Worm (Caenorhabditis elegans) whole organism, late embryonic: ENCODE measurements around the gene asp-15.

Experiments
- C08G9.2 ChIP-seq: sonication (generic microtip); optimal IDR thresholded peaks from 2 replicates; lab custom pipeline; 2016; ENCODE audit warnings: mild to moderate bottlenecking, missing genetic modification characterization, moderate library complexity, missing compliant biosample characterization
- C38D4.7 ChIP-seq: fragments of 200-800 bp; sonication (Bioruptor generic); optimal IDR thresholded peaks from 2 replicates; lab custom pipeline; 2018; ENCODE audit warnings: mild to moderate bottlenecking, missing genetic modification characterization, moderate library complexity, missing compliant biosample characterization
- F13H6.1 ChIP-seq: sonication (generic microtip); optimal IDR thresholded peaks from 2 replicates; lab custom pipeline; 2016; ENCODE audit warnings: missing genetic modification characterization, missing compliant biosample characterization
- K09A11.1 ChIP-seq: sonication (generic microtip); optimal IDR thresholded peaks from 2 replicates; lab custom pipeline; 2017; ENCODE audit warnings: antibody characterized with exemption, mild to moderate bottlenecking, missing genetic modification characterization, missing compliant biosample characterization; ENCODE audit not compliant: insufficient read depth
- Y22D7AL.16 ChIP-seq: sonication (generic microtip); optimal IDR thresholded peaks from 2 replicates; lab custom pipeline; 2016; ENCODE audit warnings: missing genetic modification characterization, missing compliant biosample characterization
- ceh-45 ChIP-seq: fragments of 200-800 bp; sonication (Bioruptor generic); IDR thresholded peaks from 2 replicates; pipeline ENCODE4 v1.3.6; 2022; ENCODE audit warnings: missing genetic modification reagents, missing genetic modification characterization, missing compliant biosample characterization
- ceh-48 ChIP-seq: sonication (generic microtip); optimal IDR thresholded peaks from 2 replicates; lab custom pipeline; 2016; ENCODE audit warnings: missing genetic modification characterization, inconsistent platforms, missing compliant biosample characterization
- ceh-6 ChIP-seq: fragments of 200-800 bp; sonication (Bioruptor generic); optimal IDR thresholded peaks from 2 replicates; lab custom pipeline; 2018; ENCODE audit warnings: mild to moderate bottlenecking, missing genetic modification characterization, missing compliant biosample characterization
- che-1 ChIP-seq: sonication (generic microtip); optimal IDR thresholded peaks from 2 replicates; lab custom pipeline; 2016; ENCODE audit warnings: mild to moderate bottlenecking, missing genetic modification characterization, missing compliant biosample characterization
- dve-1 ChIP-seq: sonication (generic microtip); optimal IDR thresholded peaks from 2 replicates; lab custom pipeline; 2017; ENCODE audit warnings: antibody characterized with exemption, mild to moderate bottlenecking, missing genetic modification characterization, missing compliant biosample characterization
- elt-4 ChIP-seq: sonication (generic microtip); optimal IDR thresholded peaks from 2 replicates; lab custom pipeline; 2016; ENCODE audit warnings: missing genetic modification characterization, missing compliant biosample characterization
- fkh-10 ChIP-seq: fragments of 150-350 bp; optimal IDR thresholded peaks from 2 replicates; lab custom pipeline; 2014; ENCODE audit warnings: missing biosample characterization, missing genetic modification reagents, missing genetic modification characterization
- fkh-6 ChIP-seq: sonication (generic microtip); optimal IDR thresholded peaks from 2 replicates; lab custom pipeline; 2016; ENCODE audit warnings: missing genetic modification characterization, missing compliant biosample characterization
- gmeb-2 ChIP-seq: sonication (generic microtip); optimal IDR thresholded peaks from 2 replicates; lab custom pipeline; 2016; ENCODE audit warnings: missing genetic modification characterization, inconsistent platforms, missing compliant biosample characterization
- hlh-13 ChIP-seq: fragments of 200-800 bp; sonication (Bioruptor generic); optimal IDR thresholded peaks from 2 replicates; lab custom pipeline; 2018; ENCODE audit warnings: mild to moderate bottlenecking, missing genetic modification characterization, missing compliant biosample characterization
- hlh-15 ChIP-seq: sonication (generic microtip); optimal IDR thresholded peaks from 2 replicates; lab custom pipeline; 2016; ENCODE audit warnings: missing genetic modification characterization, missing compliant biosample characterization
- mec-3 ChIP-seq: sonication (generic microtip); optimal IDR thresholded peaks from 2 replicates; lab custom pipeline; 2016; ENCODE audit warnings: borderline replicate concordance, missing genetic modification characterization, missing compliant biosample characterization
- odd-2 ChIP-seq: sonication (generic microtip); optimal IDR thresholded peaks from 2 replicates; lab custom pipeline; 2017; ENCODE audit warnings: antibody characterized with exemption, mild to moderate bottlenecking, missing genetic modification characterization, missing compliant biosample characterization
- pat-9 ChIP-seq: fragments of 200-800 bp; sonication (Bioruptor generic); optimal IDR thresholded peaks from 2 replicates; lab custom pipeline; 2018; ENCODE audit warnings: mild to moderate bottlenecking, missing genetic modification characterization, moderate library complexity, missing compliant biosample characterization
- pha-2 ChIP-seq: sonication (generic microtip); optimal IDR thresholded peaks from 2 replicates; lab custom pipeline; 2017; ENCODE audit warnings: mild to moderate bottlenecking, missing genetic modification characterization, missing compliant biosample characterization
- ref-2 ChIP-seq: sonication (generic microtip); optimal IDR thresholded peaks from 2 replicates; lab custom pipeline; 2016; ENCODE audit warnings: missing genetic modification characterization, missing compliant biosample characterization
- sdc-2 ChIP-seq: sonication (generic microtip); optimal IDR thresholded peaks from 2 replicates; lab custom pipeline; 2016; ENCODE audit warnings: missing genotype, missing genetic modification characterization, missing compliant biosample characterization
- sox-2 ChIP-seq: fragments of 200-800 bp; sonication (Bioruptor generic); IDR thresholded peaks from 2 replicates; pipeline ENCODE4 v1.3.6; 2022; ENCODE audit warnings: missing genetic modification reagents, missing genetic modification characterization, missing compliant biosample characterization
- sox-4 ChIP-seq: sonication (generic microtip); optimal IDR thresholded peaks from 2 replicates; lab custom pipeline; 2017; ENCODE audit warnings: mild to moderate bottlenecking, missing genetic modification characterization, inconsistent platforms, missing compliant biosample characterization
- syd-9 ChIP-seq: sonication (generic microtip); optimal IDR thresholded peaks from 2 replicates; lab custom pipeline; 2016; ENCODE audit warnings: mild to moderate bottlenecking, missing genetic modification characterization, moderate library complexity, missing compliant biosample characterization
- tbx-7 ChIP-seq: sonication (generic microtip); optimal IDR thresholded peaks from 2 replicates; lab custom pipeline; 2016; ENCODE audit warnings: missing genotype, missing genetic modification characterization, missing compliant biosample characterization
- ttx-3 ChIP-seq: sonication (generic microtip); optimal IDR thresholded peaks from 2 replicates; lab custom pipeline; 2016; ENCODE audit warnings: missing genetic modification reagents, missing genetic modification characterization, missing compliant biosample characterization
- unc-55 ChIP-seq: sonication (generic microtip); optimal IDR thresholded peaks from 2 replicates; lab custom pipeline; 2017; ENCODE audit warnings: missing biosample characterization, missing genetic modification reagents, missing genetic modification characterization
- zip-5 ChIP-seq: sonication (generic microtip); optimal IDR thresholded peaks from 2 replicates; lab custom pipeline; 2016; ENCODE audit warnings: missing genetic modification characterization, missing compliant biosample characterization
- ztf-16 ChIP-seq: sonication (generic microtip); optimal IDR thresholded peaks from 2 replicates; lab custom pipeline; 2017; ENCODE audit warnings: missing genetic modification characterization, missing compliant biosample characterization

Gene asp-15

ce11 chrV:19049140-19050092 lies 4.8 kb upstream of the asp-15 start:
- TF ChIP-seq gmeb-2 (tag; lab: Kevin White, UChicago) = no peak
- no peak for TF ChIP-seq che-1 (tag; lab: Kevin White, UChicago)
- TF ChIP-seq hlh-15 (tag; lab: Kevin White, UChicago) = no peak
- TF ChIP-seq ceh-45 = no peak
- TF ChIP-seq hlh-13 (GFP tag; lab: Kevin White, UChicago) = no peak
- TF ChIP-seq sdc-2 (tag; lab: Kevin White, UChicago) = no peak
- no peak for TF ChIP-seq F13H6.1
- TF ChIP-seq ceh-6 (GFP tag; lab: Kevin White, UChicago) = no peak
- no peak for TF ChIP-seq pat-9 (tag; lab: Kevin White, UChicago)

ce11 chrV:19047442-19047841 lies 2.8 kb upstream of the asp-15 start:
- no peak for TF ChIP-seq K09A11.1

- TF ChIP-seq elt-4 (peak; percentile 18), ceh-6 (GFP tag; lab: Kevin White, UChicago) (no peak), tbx-7 (tag; lab: Kevin White, UChicago) (no peak), zip-5 (tag; lab: Kevin White, UChicago) (no peak), C38D4.7 (no peak), Y22D7AL.16 (tag; lab: Kevin White, UChicago) (no peak)
Measured at ce11 chrV:19042256-19042655, 2.4 kb downstream of the asp-15 start, which contains the start of gene asp-16. Gene asp-16, minus strand, starts transcription at chrV:19042605.

ce11 chrV:19037222-19037621 lies 7.4 kb downstream of the asp-15 start, which contains the start of gene asp-17:
Gene asp-17, minus strand, starts transcription at chrV:19037322.
- TF ChIP-seq ceh-45 = no peak
- no peak for TF ChIP-seq odd-2 (tag; lab: Kevin White, UChicago)
- no peak for TF ChIP-seq K09A11.1
- no peak for TF ChIP-seq sox-4 (tag; lab: Kevin White, UChicago)
- no peak for TF ChIP-seq ztf-16 (tag; lab: Kevin White, UChicago)
- no peak for TF ChIP-seq C38D4.7
- TF ChIP-seq ttx-3 (tag; lab: Kevin White, UChicago) = no peak
- no peak for TF ChIP-seq ref-2
- no peak for TF ChIP-seq fkh-6
- no peak for TF ChIP-seq tbx-7 (tag; lab: Kevin White, UChicago)
- TF ChIP-seq fkh-10 (GFP tag; lab: Kevin White, UChicago) = no peak
- no peak for TF ChIP-seq ceh-6 (GFP tag; lab: Kevin White, UChicago)
- no peak for TF ChIP-seq mec-3 (tag; lab: Kevin White, UChicago)
- no peak for TF ChIP-seq sdc-2 (tag; lab: Kevin White, UChicago)
- no peak for TF ChIP-seq unc-55 (GFP tag; lab: Kevin White, UChicago)
- no peak for TF ChIP-seq C08G9.2
- no peak for TF ChIP-seq pha-2 (tag; lab: Kevin White, UChicago)
- TF ChIP-seq F13H6.1 = no peak
- no peak for TF ChIP-seq syd-9 (tag; lab: Kevin White, UChicago)

- TF ChIP-seq sox-2 (GFP tag; lab: Robert Waterston, UW) (no peak), tbx-7 (tag; lab: Kevin White, UChicago) (no peak), pha-2 (tag; lab: Kevin White, UChicago) (no peak), ceh-48 (tag; lab: Kevin White, UChicago) (peak; percentile 37), che-1 (tag; lab: Kevin White, UChicago) (no peak), dve-1 (no peak)
Measured at ce11 chrV:19036061-19036460, 8.6 kb downstream of the asp-15 start.
